Worm (Caenorhabditis elegans): ENCODE results near the gene F25B5.3.

Gene F25B5.3

DNA sequence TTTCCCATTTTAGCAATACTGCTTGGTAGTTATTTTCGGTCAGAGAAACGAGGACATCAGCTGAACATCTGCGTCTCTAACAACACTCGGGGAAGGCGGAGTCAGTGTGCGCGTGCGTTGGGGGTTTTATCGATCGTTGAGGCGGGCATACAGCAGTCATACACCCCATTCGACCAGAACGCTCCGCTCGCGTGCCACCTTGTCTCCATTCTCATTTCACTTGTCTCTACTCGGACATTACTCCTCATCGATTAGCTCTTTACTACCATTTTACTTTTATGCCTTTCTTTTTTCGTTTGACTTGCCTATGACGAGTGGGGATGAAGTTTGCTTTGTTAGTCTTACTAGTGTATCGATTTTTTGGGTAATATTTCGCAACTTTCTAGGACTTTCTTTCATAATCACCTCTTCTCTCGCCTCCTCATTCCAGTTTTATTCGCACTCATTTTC, 8.1 kb upstream of the F25B5.3 start (continued):
- TF ChIP-seq lin-29 (GFP tag; IDR thresholded peaks at IDR 0.05) = no peak; the same call in 1 of the 2 replicates
- peak; percentile 97 for TF ChIP-seq ama-1 (optimal IDR thresholded peaks at IDR 0.05)
- TF ChIP-seq snpc-1.2 (GFP tag; IDR thresholded peaks at IDR 0.05) = peak; percentile 13; the same call in 1 of the 2 replicates
- no peak for TF ChIP-seq ceh-62 (tag; optimal IDR thresholded peaks at IDR 0.05)
- TF ChIP-seq nhr-25 (tag; optimal IDR thresholded peaks at IDR 0.05; ENCODE audit: borderline replicate concordance, insufficient read depth) = no peak
- no peak for TF ChIP-seq ZK337.2 (GFP tag; IDR thresholded peaks at IDR 0.05)
- TF ChIP-seq Y105C5A.15 (GFP tag; IDR thresholded peaks at IDR 0.05) = no peak
- TF ChIP-seq egl-27 (tag; optimal IDR thresholded peaks at IDR 0.05) = no peak
- no peak for TF ChIP-seq ztf-7 (tag; optimal IDR thresholded peaks at IDR 0.05)
- peak; percentile 85 for TF ChIP-seq dve-1 (tag; optimal IDR thresholded peaks at IDR 0.05; ENCODE audit: insufficient read depth)
- TF ChIP-seq ceh-20 (GFP tag; IDR thresholded peaks at IDR 0.05) = peak; percentile 17; the same call in 1 of the 2 replicates
- TF ChIP-seq F26F4.8 (GFP tag; conservative IDR thresholded peaks at IDR 0.05) = no peak
- TF ChIP-seq arid-1 (GFP tag; conservative IDR thresholded peaks at IDR 0.05) = peak; percentile 50; the same call in 1 of the 2 replicates
- no peak for TF ChIP-seq nhr-6 (tag; optimal IDR thresholded peaks at IDR 0.05)
- TF ChIP-seq nhr-42 (GFP tag; IDR thresholded peaks at IDR 0.05) = no peak
- TF ChIP-seq ceh-32 (tag; optimal IDR thresholded peaks at IDR 0.05; ENCODE audit: poor library complexity) = no peak
- TF ChIP-seq unc-39 (tag; optimal IDR thresholded peaks at IDR 0.05) = no peak
- TF ChIP-seq ceh-28 (tag; optimal IDR thresholded peaks at IDR 0.05) = peak; percentile 88
- peak; percentile 72 for TF ChIP-seq hmg-1.1 (GFP tag; IDR thresholded peaks at IDR 0.05)
- no peak for TF ChIP-seq nhr-48 (tag; optimal IDR thresholded peaks at IDR 0.05)
- no peak for TF ChIP-seq nhr-102 (tag; optimal IDR thresholded peaks at IDR 0.05)
- 0 out of 2 replicates have a peak, but pooled peaks have one; percentile 28 for TF ChIP-seq mxl-2 (GFP tag; conservative IDR thresholded peaks at IDR 0.05)
- TF ChIP-seq sdz-12 (GFP tag; optimal IDR thresholded peaks at IDR 0.05) = no peak
- no peak for TF ChIP-seq ztf-11 (tag; optimal IDR thresholded peaks at IDR 0.05)
- no peak for TF ChIP-seq ZK546.5 (tag; optimal IDR thresholded peaks at IDR 0.05)
- TF ChIP-seq aha-1 (tag) = peak; percentile 99
- peak in 1 of 2 experiments; percentile 62 for TF ChIP-seq hif-1 (tag; optimal IDR thresholded peaks at IDR 0.05)
- no peak for TF ChIP-seq Y5F2A.4 (GFP tag; optimal IDR thresholded peaks at IDR 0.05)
- TF ChIP-seq lin-15B (tag; optimal IDR thresholded peaks at IDR 0.05) = no peak
- TF ChIP-seq duxl-1 (tag; optimal IDR thresholded peaks at IDR 0.05; ENCODE audit: poor library complexity) = peak; percentile 67
- TF ChIP-seq dmd-9 (GFP tag; IDR thresholded peaks at IDR 0.05) = no peak
- no peak for TF ChIP-seq unc-130 (GFP tag; optimal IDR thresholded peaks at IDR 0.05)
- TF ChIP-seq mdt-29 (GFP tag; IDR thresholded peaks at IDR 0.05) = 0 out of 2 replicates have a peak, but pooled peaks have one; percentile 50
- TF ChIP-seq tra-1 (GFP tag; IDR thresholded peaks at IDR 0.05) = peak; percentile 34; the same call in 1 of the 2 replicates
- peak; percentile 51 for TF ChIP-seq rbr-2 (tag; optimal IDR thresholded peaks at IDR 0.05)
- TF ChIP-seq nhr-10 (tag; optimal IDR thresholded peaks at IDR 0.05) = no peak
- TF ChIP-seq F10B5.3 (tag; optimal IDR thresholded peaks at IDR 0.05) = no peak
- TF ChIP-seq skn-1 (tag; optimal IDR thresholded peaks at IDR 0.05) = no peak
- TF ChIP-seq lir-3 (tag; optimal IDR thresholded peaks at IDR 0.05) = no peak
- no peak for TF ChIP-seq daf-16 (GFP tag; optimal IDR thresholded peaks at IDR 0.05)
- peak; percentile 36 for TF ChIP-seq daf-16 (tag; optimal IDR thresholded peaks at IDR 0.05)
- TF ChIP-seq pha-4 (GFP tag; IDR thresholded peaks at IDR 0.05) = peak; percentile 51; the same call in 1 of the 2 replicates
- TF ChIP-seq pha-4 (tag; optimal IDR thresholded peaks at IDR 0.05) = peak; percentile 69
- TF ChIP-seq spr-1 (tag; optimal IDR thresholded peaks at IDR 0.05) = peak; percentile 40
- TF ChIP-seq nhr-77 (tag; optimal IDR thresholded peaks at IDR 0.05) = peak; percentile 21
- TF ChIP-seq zfp-3 (GFP tag; conservative IDR thresholded peaks at IDR 0.05) = no peak
- TF ChIP-seq zip-11 (GFP tag; IDR thresholded peaks at IDR 0.05) = no peak
- peak; percentile 56; the same call in 1 of the 2 replicates for TF ChIP-seq dmd-6 (GFP tag; IDR thresholded peaks at IDR 0.05)
- no peak for TF ChIP-seq F37D6.2 (tag; optimal IDR thresholded peaks at IDR 0.05)
- TF ChIP-seq nhr-28 (tag; optimal IDR thresholded peaks at IDR 0.05) = peak; percentile 67
- no peak for TF ChIP-seq nhr-111 (GFP tag; optimal IDR thresholded peaks at IDR 0.05)
- no peak for TF ChIP-seq Y48G9A.11 (GFP tag; IDR thresholded peaks at IDR 0.05)

All from whole organism, L4 larva.